Worm (Caenorhabditis elegans) whole organism, late embryonic: Measurements from ENCODE around the gene Y55F3C.17.
A peak's percentile ranks its signal among the peaks of the same experiment; 100 is the strongest.

Experiments used
- C08G9.2 ChIP-seq: sonication (generic microtip); optimal IDR thresholded peaks from 2 replicates; lab custom pipeline; 2016; ENCODE audit warnings: mild to moderate bottlenecking, missing genetic modification characterization, moderate library complexity, missing compliant biosample characterization
- F13H6.1 ChIP-seq: sonication (generic microtip); optimal IDR thresholded peaks from 2 replicates; lab custom pipeline; 2016; ENCODE audit warnings: missing genetic modification characterization, missing compliant biosample characterization
- K02D7.2 ChIP-seq: sonication (generic microtip); optimal IDR thresholded peaks from 2 replicates; lab custom pipeline; 2017; ENCODE audit warnings: mild to moderate bottlenecking, missing genetic modification characterization, missing compliant biosample characterization
- T23F11.4 ChIP-seq: fragments of 200-800 bp; sonication (Bioruptor generic); optimal IDR thresholded peaks from 2 replicates; lab custom pipeline; 2018; ENCODE audit warnings: mild to moderate bottlenecking, missing genetic modification characterization, missing compliant biosample characterization
- Y22D7AL.16 ChIP-seq: sonication (generic microtip); optimal IDR thresholded peaks from 2 replicates; lab custom pipeline; 2016; ENCODE audit warnings: missing genetic modification characterization, missing compliant biosample characterization
- ahr-1 ChIP-seq: sonication (generic microtip); optimal IDR thresholded peaks from 2 replicates; lab custom pipeline; 2016; ENCODE audit warnings: missing genetic modification characterization, missing compliant biosample characterization
- ama-1 ChIP-seq: fragments of 150-350 bp; optimal IDR thresholded peaks from 2 replicates; lab custom pipeline; 2014
- ceh-14 ChIP-seq: sonication (generic microtip); optimal IDR thresholded peaks from 2 replicates; lab custom pipeline; 2016; ENCODE audit warnings: missing genotype, missing genetic modification characterization, missing compliant biosample characterization
- ceh-18 ChIP-seq: sonication (generic microtip); optimal IDR thresholded peaks from 2 replicates; lab custom pipeline; 2016; ENCODE audit warnings: missing genetic modification characterization, missing compliant biosample characterization
- ceh-19 ChIP-seq: fragments of 200-800 bp; sonication (Bioruptor generic); optimal IDR thresholded peaks from 2 replicates; lab custom pipeline; 2018; ENCODE audit warnings: mild to moderate bottlenecking, missing genetic modification characterization, missing compliant biosample characterization
- ceh-2 ChIP-seq: sonication (generic microtip); optimal IDR thresholded peaks from 2 replicates; lab custom pipeline; 2016; ENCODE audit warnings: missing genotype, missing genetic modification characterization, missing compliant biosample characterization
- ceh-34 ChIP-seq: sonication (generic microtip); optimal IDR thresholded peaks from 2 replicates; lab custom pipeline; 2016; ENCODE audit warnings: mild to moderate bottlenecking, missing genetic modification characterization, missing compliant biosample characterization
- ceh-48 ChIP-seq: sonication (generic microtip); optimal IDR thresholded peaks from 2 replicates; lab custom pipeline; 2016; ENCODE audit warnings: missing genetic modification characterization, inconsistent platforms, missing compliant biosample characterization
- che-1 ChIP-seq: sonication (generic microtip); optimal IDR thresholded peaks from 2 replicates; lab custom pipeline; 2016; ENCODE audit warnings: mild to moderate bottlenecking, missing genetic modification characterization, missing compliant biosample characterization
- dmd-4 ChIP-seq: sonication (generic microtip); optimal IDR thresholded peaks from 2 replicates; lab custom pipeline; 2016; ENCODE audit warnings: borderline replicate concordance, missing genetic modification characterization, missing compliant biosample characterization
- dve-1 ChIP-seq: sonication (generic microtip); optimal IDR thresholded peaks from 2 replicates; lab custom pipeline; 2017; ENCODE audit warnings: antibody characterized with exemption, mild to moderate bottlenecking, missing genetic modification characterization, missing compliant biosample characterization
- elt-2 ChIP-seq: sonication (generic microtip); optimal IDR thresholded peaks from 2 replicates; lab custom pipeline; 2016; ENCODE audit warnings: missing genetic modification reagents, missing genetic modification characterization, missing compliant biosample characterization
- elt-4 ChIP-seq: sonication (generic microtip); optimal IDR thresholded peaks from 2 replicates; lab custom pipeline; 2016; ENCODE audit warnings: missing genetic modification characterization, missing compliant biosample characterization
- ets-4 ChIP-seq: sonication (generic microtip); optimal IDR thresholded peaks from 2 replicates; lab custom pipeline; 2016; ENCODE audit warnings: missing genetic modification characterization, missing compliant biosample characterization
- eyg-1 ChIP-seq: sonication (generic microtip); optimal IDR thresholded peaks from 2 replicates; lab custom pipeline; 2016; ENCODE audit warnings: missing genotype, missing genetic modification characterization, missing compliant biosample characterization
- fkh-10 ChIP-seq: fragments of 150-350 bp; optimal IDR thresholded peaks from 2 replicates; lab custom pipeline; 2014; ENCODE audit warnings: missing biosample characterization, missing genetic modification reagents, missing genetic modification characterization
- gmeb-2 ChIP-seq: sonication (generic microtip); optimal IDR thresholded peaks from 2 replicates; lab custom pipeline; 2016; ENCODE audit warnings: missing genetic modification characterization, inconsistent platforms, missing compliant biosample characterization
- hlh-13 ChIP-seq: fragments of 200-800 bp; sonication (Bioruptor generic); optimal IDR thresholded peaks from 2 replicates; lab custom pipeline; 2018; ENCODE audit warnings: mild to moderate bottlenecking, missing genetic modification characterization, missing compliant biosample characterization
- hlh-30 ChIP-seq: sonication (generic microtip); optimal IDR thresholded peaks from 2 replicates; lab custom pipeline; 2017; ENCODE audit warnings: antibody characterized with exemption, missing genetic modification characterization, missing compliant biosample characterization; ENCODE audit not compliant: insufficient read depth
- hlh-6 ChIP-seq: sonication (generic microtip); optimal IDR thresholded peaks from 2 replicates; lab custom pipeline; 2016; ENCODE audit warnings: missing genotype, missing genetic modification characterization, missing compliant biosample characterization
- hlh-8 ChIP-seq: sonication (generic microtip); optimal IDR thresholded peaks from 2 replicates; lab custom pipeline; 2016; ENCODE audit warnings: missing genotype, missing genetic modification characterization, missing compliant biosample characterization
- nhr-11 ChIP-seq: fragments of 150-350 bp; optimal IDR thresholded peaks from 2 replicates; lab custom pipeline; 2014; ENCODE audit warnings: missing biosample characterization, missing genetic modification characterization
- odd-2 ChIP-seq: sonication (generic microtip); optimal IDR thresholded peaks from 2 replicates; lab custom pipeline; 2017; ENCODE audit warnings: antibody characterized with exemption, mild to moderate bottlenecking, missing genetic modification characterization, missing compliant biosample characterization
- pag-3 ChIP-seq: sonication (generic microtip); optimal IDR thresholded peaks from 2 replicates; lab custom pipeline; 2016; ENCODE audit warnings: missing compliant biosample characterization, missing genetic modification characterization, borderline replicate concordance
- pat-9 ChIP-seq: fragments of 200-800 bp; sonication (Bioruptor generic); optimal IDR thresholded peaks from 2 replicates; lab custom pipeline; 2018; ENCODE audit warnings: mild to moderate bottlenecking, missing genetic modification characterization, moderate library complexity, missing compliant biosample characterization
- pha-2 ChIP-seq: sonication (generic microtip); optimal IDR thresholded peaks from 2 replicates; lab custom pipeline; 2017; ENCODE audit warnings: mild to moderate bottlenecking, missing genetic modification characterization, missing compliant biosample characterization
- pqm-1 ChIP-seq: sonication (generic microtip); optimal IDR thresholded peaks from 2 replicates; lab custom pipeline; 2016; ENCODE audit warnings: missing genetic modification characterization, missing compliant biosample characterization
- rnt-1 ChIP-seq: sonication (generic microtip); optimal IDR thresholded peaks from 2 replicates; lab custom pipeline; 2016; ENCODE audit warnings: missing genetic modification characterization, missing compliant biosample characterization
- sox-2 ChIP-seq: fragments of 200-800 bp; sonication (Bioruptor generic); IDR thresholded peaks from 2 replicates; pipeline ENCODE4 v1.3.6; 2022; ENCODE audit warnings: missing genetic modification reagents, missing genetic modification characterization, missing compliant biosample characterization
- sox-4 ChIP-seq: sonication (generic microtip); optimal IDR thresholded peaks from 2 replicates; lab custom pipeline; 2017; ENCODE audit warnings: mild to moderate bottlenecking, missing genetic modification characterization, inconsistent platforms, missing compliant biosample characterization
- syd-9 ChIP-seq: sonication (generic microtip); optimal IDR thresholded peaks from 2 replicates; lab custom pipeline; 2016; ENCODE audit warnings: mild to moderate bottlenecking, missing genetic modification characterization, moderate library complexity, missing compliant biosample characterization
- tbx-2 ChIP-seq: sonication (generic microtip); optimal IDR thresholded peaks from 2 replicates; lab custom pipeline; 2016; ENCODE audit warnings: missing genetic modification characterization, missing compliant biosample characterization
- unc-42 ChIP-seq: sonication (generic microtip); optimal IDR thresholded peaks from 2 replicates; lab custom pipeline; 2016; ENCODE audit warnings: missing genotype, missing genetic modification characterization, missing compliant biosample characterization
- unc-55 ChIP-seq: sonication (generic microtip); optimal IDR thresholded peaks from 2 replicates; lab custom pipeline; 2017; ENCODE audit warnings: missing biosample characterization, missing genetic modification reagents, missing genetic modification characterization
- unc-86 ChIP-seq: sonication (generic microtip); optimal IDR thresholded peaks from 2 replicates; lab custom pipeline; 2016; ENCODE audit warnings: missing genetic modification characterization, missing compliant biosample characterization
- zip-5 ChIP-seq: sonication (generic microtip); optimal IDR thresholded peaks from 2 replicates; lab custom pipeline; 2016; ENCODE audit warnings: missing genetic modification characterization, missing compliant biosample characterization

Gene Y55F3C.17

ce11 chrIV:654526-655440, 43.4 kb downstream of the Y55F3C.17 start, which contains the start of the genes rpl-15 and K11H12.8 (continued):
- TF ChIP-seq unc-55 (GFP tag; lab: Kevin White, UChicago) (peak; percentile 84), ceh-18 (tag; lab: Kevin White, UChicago) (peak; percentile 99), rnt-1 (tag; lab: Kevin White, UChicago) (peak; percentile 99), ceh-48 (tag; lab: Kevin White, UChicago) (peak; percentile 85), eyg-1 (tag; lab: Kevin White, UChicago) (peak; percentile 82), che-1 (tag; lab: Kevin White, UChicago) (peak; percentile 71), ceh-2 (tag; lab: Kevin White, UChicago) (peak; percentile 96), ceh-14 (tag; lab: Kevin White, UChicago) (peak; percentile 98), pat-9 (peak; percentile 94), F13H6.1 (tag; lab: Kevin White, UChicago) (peak; percentile 92), pqm-1 (peak; percentile 98), syd-9 (peak; percentile 89), elt-2 (tag; lab: Kevin White, UChicago) (peak; percentile 98), unc-86 (tag; lab: Kevin White, UChicago) (peak; percentile 98), pha-2 (tag; lab: Kevin White, UChicago) (peak; percentile 87), ceh-34 (tag; lab: Kevin White, UChicago) (peak; percentile 100), unc-42 (tag; lab: Kevin White, UChicago) (peak; percentile 94), Y22D7AL.16 (peak; percentile 80), tbx-2 (tag; lab: Kevin White, UChicago) (peak; percentile 99), hlh-6 (peak; percentile 55), gmeb-2 (tag; lab: Kevin White, UChicago) (peak; percentile 87), sox-2 (GFP tag; lab: Robert Waterston, UW) (peak; percentile 82), sox-4 (tag; lab: Kevin White, UChicago) (peak; percentile 84), fkh-10 (GFP tag; lab: Kevin White, UChicago) (peak; percentile 88), pag-3 (tag; lab: Kevin White, UChicago) (peak; percentile 89), ama-1 (lab: Kevin White, UChicago) (no peak), dmd-4 (tag; lab: Kevin White, UChicago) (peak; percentile 47), T23F11.4 (GFP tag; lab: Kevin White, UChicago) (peak; percentile 74), K02D7.2 (tag; lab: Kevin White, UChicago) (peak; percentile 78), hlh-13 (GFP tag; lab: Kevin White, UChicago) (peak; percentile 30), ceh-19 (peak; percentile 84), hlh-8 (peak; percentile 93), odd-2 (tag; lab: Kevin White, UChicago) (peak; percentile 19), C08G9.2 (tag; lab: Kevin White, UChicago) (peak; percentile 89), hlh-30 (tag; lab: Kevin White, UChicago) (peak; percentile 94), ahr-1 (tag; lab: Kevin White, UChicago) (peak; percentile 88), nhr-11 (tag; lab: Kevin White, UChicago) (peak; percentile 61), ets-4 (tag; lab: Kevin White, UChicago) (peak; percentile 98), elt-4 (tag; lab: Kevin White, UChicago) (no peak), dve-1 (peak; percentile 99), zip-5 (tag; lab: Kevin White, UChicago) (peak; percentile 82)
